Worm (Caenorhabditis elegans) whole organism, young adult: ENCODE measurements around the gene F01D5.3.

Source experiments
- K12H6.12 ChIP-seq: fragments of 200-800 bp; sonication (Bioruptor generic); optimal IDR thresholded peaks from 2 replicates; lab custom pipeline; 2018; ENCODE audit warnings: mild to moderate bottlenecking, missing genetic modification characterization, missing compliant biosample characterization
- ama-1 ChIP-seq, 3 experiments: fragments of 150-350 bp in 1 of 3; sonication (generic microtip) in 2 of 3; optimal IDR thresholded peaks; 2 replicates each; lab custom pipeline; 2014 to 2018; ENCODE audit warnings: missing biosample characterization in 2 of 3, missing genetic modification characterization in 2 of 3, missing genetic modification reagents in 2 of 3
- attf-3 ChIP-seq: fragments of 200-800 bp; sonication (Bioruptor generic); conservative IDR thresholded peaks from 2 replicates; pipeline ENCODE4 v1.3.6; 2022; ENCODE audit warnings: missing genetic modification reagents, missing genetic modification characterization, missing compliant biosample characterization
- him-1 ChIP-seq: sonication (generic microtip); optimal IDR thresholded peaks from 2 replicates; lab custom pipeline; 2016; ENCODE audit warnings: missing genotype, missing genetic modification reagents, missing genetic modification characterization, missing compliant biosample characterization
- let-607 ChIP-seq, 2 experiments: fragments of 200-800 bp in 1 of 2; sonication (Bioruptor generic) in 1 of 2; sonication (generic microtip) in 1 of 2; optimal IDR thresholded peaks; 2 replicates each; lab custom pipeline; 2016 to 2018; ENCODE audit warnings: mild to moderate bottlenecking in 2 of 2, missing compliant biosample characterization in 2 of 2, missing genetic modification characterization in 2 of 2, moderate library complexity in 2 of 2, missing genotype in 1 of 2
- lin-35 ChIP-seq, 3 experiments: fragments of 150-350 bp in 2 of 3; sonication (generic microtip) in 1 of 3; optimal IDR thresholded peaks; 2 replicates each; lab custom pipeline; 2014 to 2018; ENCODE audit warnings: missing biosample characterization in 3 of 3, missing genetic modification characterization in 3 of 3, missing genetic modification reagents in 3 of 3
- madf-8 ChIP-seq: fragments of 200-800 bp; sonication (Bioruptor generic); conservative IDR thresholded peaks from 2 replicates; pipeline ENCODE4 v1.3.6; 2022; ENCODE audit warnings: missing genetic modification reagents, missing genetic modification characterization, missing compliant biosample characterization
- mcd-1 ChIP-seq: fragments of 200-800 bp; sonication (Bioruptor generic); IDR thresholded peaks from 2 replicates; pipeline ENCODE4 v1.3.6; 2022; ENCODE audit warnings: missing genetic modification reagents, missing genetic modification characterization, missing compliant biosample characterization
- nhr-27 ChIP-seq: fragments of 200-800 bp; sonication (Bioruptor generic); optimal IDR thresholded peaks from 2 replicates; lab custom pipeline; 2018; ENCODE audit warnings: mild to moderate bottlenecking, missing genetic modification characterization, moderate library complexity, missing compliant biosample characterization
- tbp1 ChIP-seq: fragments of 200-800 bp; sonication (Bioruptor generic); optimal IDR thresholded peaks from 2 replicates; lab custom pipeline; 2018; ENCODE audit warnings: mild to moderate bottlenecking, missing genetic modification characterization, missing compliant biosample characterization
- unc-62 ChIP-seq: fragments of 150-350 bp; optimal IDR thresholded peaks from 2 replicates; lab custom pipeline; 2014; ENCODE audit warnings: missing biosample characterization, missing genetic modification reagents, missing genetic modification characterization
- ztf-6 ChIP-seq: fragments of 200-800 bp; sonication (Bioruptor generic); IDR thresholded peaks from 2 replicates; pipeline ENCODE4 v1.3.6; 2022; ENCODE audit warnings: missing genetic modification reagents, missing genetic modification characterization, missing compliant biosample characterization

DNA sequence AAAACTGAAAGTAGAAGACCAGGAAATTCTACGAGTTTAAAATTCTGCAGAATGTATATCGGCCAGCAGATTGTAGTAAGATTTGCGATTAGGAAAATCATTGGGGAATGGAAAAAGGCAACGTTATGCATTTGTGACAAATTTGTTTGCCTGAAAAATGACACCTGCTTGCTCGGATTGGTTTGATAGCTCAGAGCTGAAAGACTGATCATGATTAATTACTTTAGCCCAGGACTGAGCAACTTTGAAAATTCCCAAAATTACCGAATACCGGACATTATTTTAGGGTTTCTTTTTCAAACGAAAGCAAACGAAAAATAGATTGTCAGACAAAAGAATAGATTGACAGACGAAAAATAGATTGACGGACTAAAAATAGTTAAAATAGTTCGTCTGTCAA is 15.4 kb downstream of the F01D5.3 start, which contains the start of gene sre-47:
- no peak for TF ChIP-seq lin-35 (GFP tag; optimal IDR thresholded peaks at IDR 0.05; lab: Kevin White, UChicago)
- TF ChIP-seq let-607 (tag; optimal IDR thresholded peaks at IDR 0.05; lab: Kevin White, UChicago) = no peak
- no peak for TF ChIP-seq ztf-6 (GFP tag; lab: Robert Waterston, UW)
- no peak for TF ChIP-seq unc-62 (GFP tag; lab: Kevin White, UChicago)
- TF ChIP-seq attf-3 (GFP tag; lab: Robert Waterston, UW) = no peak
- TF ChIP-seq mcd-1 (GFP tag; lab: Robert Waterston, UW) = no peak
- TF ChIP-seq madf-8 (GFP tag; lab: Robert Waterston, UW) = no peak
- TF ChIP-seq tbp1 (GFP tag; lab: Kevin White, UChicago) = no peak
- TF ChIP-seq him-1 (tag; lab: Kevin White, UChicago) = no peak
- no peak for TF ChIP-seq K12H6.12 (tag; lab: Kevin White, UChicago)
- no peak for TF ChIP-seq nhr-27 (tag; lab: Kevin White, UChicago)
- TF ChIP-seq ama-1 (optimal IDR thresholded peaks at IDR 0.05; lab: Kevin White, UChicago) = no peak
- TF ChIP-seq ama-1 (GFP tag; optimal IDR thresholded peaks at IDR 0.05; lab: Kevin White, UChicago) = no peak
